Worm (Caenorhabditis elegans) whole organism, early embryonic: Measurements from ENCODE around the gene ribo-1.

Experiments
- B0310.2 ChIP-seq: sonication (generic microtip); optimal IDR thresholded peaks from 2 replicates; lab custom pipeline; 2016; ENCODE audit warnings: mild to moderate bottlenecking, missing genetic modification characterization, missing compliant biosample characterization
- F13C5.2 ChIP-seq: sonication (generic microtip); optimal IDR thresholded peaks from 2 replicates; lab custom pipeline; 2017; ENCODE audit warnings: mild to moderate bottlenecking, missing genetic modification characterization, inconsistent platforms, missing compliant biosample characterization
- aly-1 ChIP-seq: sonication (generic microtip); optimal IDR thresholded peaks from 2 replicates; lab custom pipeline; 2016; ENCODE audit warnings: missing genetic modification characterization, missing compliant biosample characterization
- ama-1 ChIP-seq: fragments of 150-350 bp; optimal IDR thresholded peaks from 2 replicates; lab custom pipeline; 2014
- ceh-13 ChIP-seq: fragments of 200-800 bp; sonication (Bioruptor generic); optimal IDR thresholded peaks from 2 replicates; lab custom pipeline; 2018; ENCODE audit warnings: mild to moderate bottlenecking, missing genetic modification characterization, missing compliant biosample characterization
- ceh-36 ChIP-seq: sonication (generic microtip); optimal IDR thresholded peaks from 2 replicates; lab custom pipeline; 2016; ENCODE audit warnings: missing genetic modification characterization, inconsistent platforms, missing compliant biosample characterization
- ets-7 ChIP-seq: sonication (generic microtip); optimal IDR thresholded peaks from 2 replicates; lab custom pipeline; 2016; ENCODE audit warnings: missing genotype, missing genetic modification characterization, missing compliant biosample characterization
- flt-1 ChIP-seq: fragments of 200-800 bp; sonication (Bioruptor generic); IDR thresholded peaks from 2 replicates; pipeline ENCODE4 v1.3.6; 2022; ENCODE audit warnings: missing genetic modification characterization, missing compliant biosample characterization
- hmbx-1 ChIP-seq: sonication (generic microtip); optimal IDR thresholded peaks from 2 replicates; lab custom pipeline; 2016; ENCODE audit warnings: mild to moderate bottlenecking, missing genetic modification characterization, missing compliant biosample characterization
- hmg-4 ChIP-seq: fragments of 200-800 bp; sonication (Bioruptor generic); optimal IDR thresholded peaks from 2 replicates; lab custom pipeline; 2018; ENCODE audit warnings: mild to moderate bottlenecking, missing genetic modification characterization, missing compliant biosample characterization
- hnd-1 ChIP-seq: sonication (generic microtip); optimal IDR thresholded peaks from 2 replicates; lab custom pipeline; 2016; ENCODE audit warnings: missing genetic modification characterization, missing compliant biosample characterization
- pes-1 ChIP-seq: fragments of 200-800 bp; sonication (Bioruptor generic); IDR thresholded peaks from 2 replicates; pipeline ENCODE4 v1.3.6; 2022; ENCODE audit warnings: missing genetic modification reagents, missing genetic modification characterization, missing compliant biosample characterization
- scrt-1 ChIP-seq: fragments of 200-800 bp; sonication (Bioruptor generic); IDR thresholded peaks from 2 replicates; pipeline ENCODE4 v1.3.6; 2022; ENCODE audit warnings: missing genetic modification characterization, missing compliant biosample characterization
- sea-1 ChIP-seq: fragments of 200-800 bp; sonication (Bioruptor generic); conservative IDR thresholded peaks from 2 replicates; pipeline ENCODE4 v1.3.6; 2022; ENCODE audit warnings: missing genetic modification characterization, missing compliant biosample characterization
- tbx-11 ChIP-seq: fragments of 200-800 bp; sonication (Bioruptor generic); IDR thresholded peaks from 2 replicates; pipeline ENCODE4 v1.3.6; 2022; ENCODE audit warnings: missing genetic modification characterization, missing compliant biosample characterization
- tbx-37 ChIP-seq: fragments of 200-800 bp; sonication (Bioruptor generic); conservative IDR thresholded peaks from 2 replicates; pipeline ENCODE4 v1.3.6; 2022; ENCODE audit warnings: missing genetic modification reagents, missing genetic modification characterization, missing compliant biosample characterization
- tra-4 ChIP-seq: sonication (generic microtip); optimal IDR thresholded peaks from 2 replicates; lab custom pipeline; 2017; ENCODE audit warnings: missing genetic modification characterization, missing compliant biosample characterization

The ribo-1 gene

ce11 chrIV:6956668-6957067, 46.2 kb downstream of the ribo-1 start:
- TF ChIP-seq ceh-13 (GFP tag; lab: Kevin White, UChicago) = no peak

- TF ChIP-seq sea-1 (GFP tag; lab: Robert Waterston, UW) (no peak), ceh-13 (GFP tag; lab: Kevin White, UChicago) (no peak), pes-1 (no peak), tbx-37 (GFP tag; lab: Robert Waterston, UW) (no peak), tbx-11 (GFP tag; lab: Robert Waterston, UW) (no peak), B0310.2 (no peak), hnd-1 (no peak), scrt-1 (GFP tag; lab: Robert Waterston, UW) (no peak), hmg-4 (GFP tag; lab: Kevin White, UChicago) (no peak), aly-1 (tag; lab: Kevin White, UChicago) (no peak), ets-7 (no peak), F13C5.2 (no peak), tra-4 (tag; lab: Kevin White, UChicago) (no peak), hmbx-1 (tag; lab: Kevin White, UChicago) (no peak)
Observed at ce11 chrIV:6957341-6957740, 46.9 kb downstream of the ribo-1 start, which contains the start of gene jnk-1. Gene jnk-1, plus strand, starts transcription at chrIV:6957641.

- TF ChIP-seq ets-7 (no peak), hmbx-1 (tag; lab: Kevin White, UChicago) (no peak), tbx-37 (GFP tag; lab: Robert Waterston, UW) (no peak)
Observed at ce11 chrIV:6958696-6959095, 48.2 kb downstream of the ribo-1 start.

- TF ChIP-seq tbx-11 (GFP tag; lab: Robert Waterston, UW) (no peak), aly-1 (tag; lab: Kevin White, UChicago) (no peak), tra-4 (tag; lab: Kevin White, UChicago) (no peak), hnd-1 (no peak), ceh-13 (GFP tag; lab: Kevin White, UChicago) (no peak), tbx-37 (GFP tag; lab: Robert Waterston, UW) (no peak), pes-1 (no peak), scrt-1 (GFP tag; lab: Robert Waterston, UW) (no peak), F13C5.2 (no peak), B0310.2 (no peak), hmg-4 (GFP tag; lab: Kevin White, UChicago) (no peak), ets-7 (no peak), flt-1 (GFP tag; lab: Robert Waterston, UW) (no peak), ama-1 (lab: Kevin White, UChicago) (no peak), sea-1 (GFP tag; lab: Robert Waterston, UW) (no peak), hmbx-1 (tag; lab: Kevin White, UChicago) (no peak), ceh-36 (no peak)
Observed at ce11 chrIV:6959483-6959882, 49.0 kb downstream of the ribo-1 start.
